Worm (Caenorhabditis elegans): ENCODE measurements around the gene Y53F4B.25.

Gene Y53F4B.25

ce11 chrII:15089086-15089895, 46.7 kb upstream of the Y53F4B.25 start (continued):
- TF ChIP-seq rcor-1 (GFP tag; IDR thresholded peaks at IDR 0.05), result peak; percentile 58
- no peak for TF ChIP-seq ceh-79 (tag; optimal IDR thresholded peaks at IDR 0.05)
- TF ChIP-seq T07F8.4 (tag; optimal IDR thresholded peaks at IDR 0.05), result no peak
- no peak for TF ChIP-seq aptf-2 (GFP tag; conservative IDR thresholded peaks at IDR 0.05)
- TF ChIP-seq lsy-27 (tag; optimal IDR thresholded peaks at IDR 0.05; ENCODE audit: borderline replicate concordance, insufficient read depth), result no peak
- TF ChIP-seq zim-3 (tag; optimal IDR thresholded peaks at IDR 0.05), result no peak
- no peak for TF ChIP-seq nhr-27 (tag; optimal IDR thresholded peaks at IDR 0.05)
- no peak for TF ChIP-seq hlh-26 (GFP tag; conservative IDR thresholded peaks at IDR 0.05)
- TF ChIP-seq C06A6.2 (GFP tag; conservative IDR thresholded peaks at IDR 0.05), result no peak
- no peak for TF ChIP-seq lsl-1 (GFP tag; optimal IDR thresholded peaks at IDR 0.05)
- no peak for TF ChIP-seq F23B12.7 (tag; optimal IDR thresholded peaks at IDR 0.05; ENCODE audit: insufficient read depth)
- TF ChIP-seq ztf-22 (GFP tag; optimal IDR thresholded peaks at IDR 0.05), result no peak
- no peak for TF ChIP-seq ztf-18 (tag; optimal IDR thresholded peaks at IDR 0.05)
- TF ChIP-seq akir-1 (GFP tag; optimal IDR thresholded peaks at IDR 0.05), result no peak
- no peak for TF ChIP-seq B0035.1 (tag; optimal IDR thresholded peaks at IDR 0.05)
- TF ChIP-seq tbx-9 (tag; optimal IDR thresholded peaks at IDR 0.05; ENCODE audit: borderline replicate concordance), result no peak
- no peak for TF ChIP-seq aptf-3 (GFP tag; IDR thresholded peaks at IDR 0.05)
- peak; percentile 67 for TF ChIP-seq dpl-1 (GFP tag; optimal IDR thresholded peaks at IDR 0.05)
- no peak for TF ChIP-seq madf-10 (tag; optimal IDR thresholded peaks at IDR 0.05)
- TF ChIP-seq mxl-1 (tag; optimal IDR thresholded peaks at IDR 0.05), result no peak
- no peak for TF ChIP-seq ztf-3 (GFP tag; optimal IDR thresholded peaks at IDR 0.05)
- TF ChIP-seq efl-1 (GFP tag; optimal IDR thresholded peaks at IDR 0.05), result peak; percentile 65
- TF ChIP-seq Y67H2A.10 (GFP tag; conservative IDR thresholded peaks at IDR 0.05), result no peak
- TF ChIP-seq unc-130 (GFP tag; optimal IDR thresholded peaks at IDR 0.05), result peak; percentile 61
- 0 out of 2 replicates have a peak, but pooled peaks have one; percentile 9 for TF ChIP-seq madf-8 (GFP tag; conservative IDR thresholded peaks at IDR 0.05)
- no peak for TF ChIP-seq cebp-1 (GFP tag; IDR thresholded peaks at IDR 0.05)
- TF ChIP-seq cebp-1 (tag; optimal IDR thresholded peaks at IDR 0.05), result no peak
- no peak for TF ChIP-seq lin-40 (tag; optimal IDR thresholded peaks at IDR 0.05)
- no peak for TF ChIP-seq B0261.1 (tag; optimal IDR thresholded peaks at IDR 0.05)
- no peak for TF ChIP-seq sdz-38 (tag; optimal IDR thresholded peaks at IDR 0.05)
- TF ChIP-seq lin-26 (GFP tag; IDR thresholded peaks at IDR 0.05), result no peak
- no peak for TF ChIP-seq sea-2 (GFP tag; IDR thresholded peaks at IDR 0.05)
- TF ChIP-seq madf-6 (GFP tag; IDR thresholded peaks at IDR 0.05), result peak; percentile 80
- no peak for TF ChIP-seq nhr-90 (tag; optimal IDR thresholded peaks at IDR 0.05)
- TF ChIP-seq gei-17 (GFP tag; optimal IDR thresholded peaks at IDR 0.05), result no peak
- peak; percentile 45; the same call in 1 of the 2 replicates for TF ChIP-seq mcd-1 (GFP tag; IDR thresholded peaks at IDR 0.05)
- TF ChIP-seq K11D2.4 (GFP tag; IDR thresholded peaks at IDR 0.05), result no peak
- no peak for TF ChIP-seq ztf-28 (GFP tag; IDR thresholded peaks at IDR 0.05)
- no peak for TF ChIP-seq ztf-6 (GFP tag; IDR thresholded peaks at IDR 0.05)
- no peak for TF ChIP-seq F57A8.1 (GFP tag; optimal IDR thresholded peaks at IDR 0.05)
- TF ChIP-seq F10E7.11 (tag; optimal IDR thresholded peaks at IDR 0.05), result no peak
- no peak for TF ChIP-seq bed-1 (GFP tag; IDR thresholded peaks at IDR 0.05)
- no peak for TF ChIP-seq F49E8.2 (tag; optimal IDR thresholded peaks at IDR 0.05; ENCODE audit: insufficient read depth)
- no peak for TF ChIP-seq ama-1 (optimal IDR thresholded peaks at IDR 0.05)
- no peak for TF ChIP-seq ama-1 (GFP tag; optimal IDR thresholded peaks at IDR 0.05)
- no peak for TF ChIP-seq rpc-1 (optimal IDR thresholded peaks at IDR 0.05)
- no peak for TF ChIP-seq rpc-1 (tag; optimal IDR thresholded peaks at IDR 0.05)
